Fruit fly (Drosophila melanogaster) whole organism, wandering third instar larva: Measurements from ENCODE around the gene Vlet.

Experiments
- Abd-B ChIP-seq: fragments of >200 bp; optimal IDR thresholded peaks from 2 replicates; lab custom pipeline; 2017; ENCODE audit warnings: missing biosample characterization, missing genetic modification characterization
- CG32264 ChIP-seq: fragments of 200-800 bp; sonication (Bioruptor generic); optimal IDR thresholded peaks from 2 replicates; lab custom pipeline; 2016; ENCODE audit warnings: missing biosample characterization, missing genetic modification characterization
- CG9705 ChIP-seq: fragments of 200-800 bp; sonication (Bioruptor generic); optimal IDR thresholded peaks from 2 replicates; lab custom pipeline; 2018; ENCODE audit warnings: missing biosample characterization, mild to moderate bottlenecking, missing genetic modification characterization
- CrebA ChIP-seq: fragments of 200-800 bp; sonication (Bioruptor generic); optimal IDR thresholded peaks from 2 replicates; lab custom pipeline; 2016; ENCODE audit warnings: missing biosample characterization, mild to moderate bottlenecking, missing genetic modification characterization, borderline replicate concordance
- Dif ChIP-seq: fragments of 200-275, 200-300 bp; sonication (Bioruptor generic); optimal IDR thresholded peaks from 2 replicates; lab custom pipeline; 2018; ENCODE audit warnings: missing biosample characterization, missing genetic modification characterization; ENCODE audit not compliant: partially characterized antibody
- HLH106 ChIP-seq: fragments of 200-800 bp; optimal IDR thresholded peaks from 3 replicates; lab custom pipeline; 2019; ENCODE audit warnings: missing biosample characterization, mild to moderate bottlenecking, missing genetic modification characterization, moderate library complexity
- Hnf4 ChIP-seq: fragments of 200-800 bp; sonication (Bioruptor generic); optimal IDR thresholded peaks from 2 replicates; lab custom pipeline; 2016; ENCODE audit warnings: missing biosample characterization, mild to moderate bottlenecking, missing genetic modification characterization
- Hr83 ChIP-seq: fragments of 200-300 bp; sonication (Bioruptor generic); optimal IDR thresholded peaks from 2 replicates; lab custom pipeline; 2016; ENCODE audit warnings: missing biosample characterization, mild to moderate bottlenecking, missing genetic modification characterization, moderate library complexity; ENCODE audit not compliant: poor library complexity, severe bottlenecking
- Myc ChIP-seq: fragments of >200 bp; optimal IDR thresholded peaks from 2 replicates; lab custom pipeline; 2017
- N ChIP-seq: fragments of >200 bp; optimal IDR thresholded peaks from 2 replicates; lab custom pipeline; 2018; ENCODE audit warnings: missing biosample characterization, missing external identifiers, missing genetic modification characterization
- Rel ChIP-seq, 2 experiments: fragments of 200-800 bp; sonication (Bioruptor generic) in 1 of 2; optimal IDR thresholded peaks; 2 replicates in 1 of 2; 3 replicates in 1 of 2; lab custom pipeline; 2016 to 2019; ENCODE audit warnings: mild to moderate bottlenecking in 2 of 2, missing biosample characterization in 2 of 2, missing genetic modification characterization in 2 of 2, moderate library complexity in 1 of 2
- Sp1 ChIP-seq: fragments of 200-800 bp; sonication (Bioruptor generic); optimal IDR thresholded peaks from 3 replicates; lab custom pipeline; 2019; ENCODE audit warnings: missing biosample characterization, mild to moderate bottlenecking, missing genetic modification characterization, moderate library complexity
- br ChIP-seq: fragments of 200-800 bp; sonication (Bioruptor generic); optimal IDR thresholded peaks from 2 replicates; lab custom pipeline; 2016; ENCODE audit warnings: missing biosample characterization, missing genetic modification characterization
- brk ChIP-seq: fragments of 200-800 bp; sonication (Bioruptor generic); optimal IDR thresholded peaks from 2 replicates; lab custom pipeline; 2016; ENCODE audit warnings: missing biosample characterization, mild to moderate bottlenecking, missing genetic modification characterization
- dl ChIP-seq, 2 experiments: fragments of 175-275, 200-275 bp in 1 of 2; fragments of 200-275 bp in 1 of 2; sonication (Bioruptor generic); optimal IDR thresholded peaks; lab custom pipeline; 2018; ENCODE audit warnings: mild to moderate bottlenecking in 2 of 2, missing biosample characterization in 2 of 2, missing genetic modification characterization in 2 of 2, moderate library complexity in 2 of 2; ENCODE audit not compliant: partially characterized antibody in 2 of 2, insufficient read depth in 1 of 2
- dsf ChIP-seq: sonication (Bioruptor generic); optimal IDR thresholded peaks from 2 replicates; lab custom pipeline; 2016; ENCODE audit warnings: missing biosample characterization, missing genetic modification characterization, borderline replicate concordance
- ey ChIP-seq: fragments of 200-800 bp; sonication (Bioruptor generic); optimal IDR thresholded peaks from 2 replicates; lab custom pipeline; 2016; ENCODE audit warnings: missing biosample characterization, missing genetic modification characterization
- foxo ChIP-seq, 2 experiments: fragments of 200-800 bp; sonication (Bioruptor generic); optimal IDR thresholded peaks; 2 replicates in 1 of 2; 3 replicates in 1 of 2; lab custom pipeline; 2016 to 2017; ENCODE audit warnings: missing biosample characterization in 2 of 2, missing genetic modification characterization in 2 of 2
- jim ChIP-seq: fragments of 175-275, 200-325 bp; sonication (Bioruptor generic); optimal IDR thresholded peaks from 2 replicates; lab custom pipeline; 2016; ENCODE audit warnings: missing biosample characterization, mild to moderate bottlenecking, missing genetic modification characterization
- lola ChIP-seq: fragments of >200 bp; optimal IDR thresholded peaks from 2 replicates; lab custom pipeline; 2017; ENCODE audit warnings: missing biosample characterization, missing genetic modification characterization
- pan ChIP-seq: fragments of >200 bp; optimal IDR thresholded peaks from 2 replicates; lab custom pipeline; 2017
- psq ChIP-seq: fragments of 200-800 bp; sonication (Bioruptor generic); optimal IDR thresholded peaks from 3 replicates; lab custom pipeline; 2017; ENCODE audit warnings: missing biosample characterization, mild to moderate bottlenecking, missing genetic modification characterization, moderate library complexity
- rgr ChIP-seq: fragments of 200-800 bp; sonication (Bioruptor generic); optimal IDR thresholded peaks from 3 replicates; lab custom pipeline; 2016; ENCODE audit warnings: missing biosample characterization, mild to moderate bottlenecking, missing genetic modification characterization
- sage ChIP-seq: fragments of 200-800 bp; sonication (Bioruptor generic); optimal IDR thresholded peaks from 2 replicates; lab custom pipeline; 2016; ENCODE audit warnings: missing biosample characterization, mild to moderate bottlenecking, missing genetic modification characterization
- sv ChIP-seq: fragments of 200-800 bp; sonication (Bioruptor generic); optimal IDR thresholded peaks from 3 replicates; lab custom pipeline; 2016; ENCODE audit warnings: missing biosample characterization, missing genetic modification characterization
- tai ChIP-seq: sonication (Bioruptor generic); optimal IDR thresholded peaks from 2 replicates; lab custom pipeline; 2016; ENCODE audit warnings: missing biosample characterization, missing genetic modification characterization
- usp ChIP-seq: fragments of >200 bp; optimal IDR thresholded peaks from 2 replicates; lab custom pipeline; 2017; ENCODE audit warnings: missing biosample characterization, missing genetic modification characterization
- woc ChIP-seq: sonication (Bioruptor generic); optimal IDR thresholded peaks from 2 replicates; lab custom pipeline; 2016; ENCODE audit warnings: missing biosample characterization, mild to moderate bottlenecking, missing genetic modification characterization

Gene Vlet

dm6 chrX:11640477-11640876, 37.9 kb downstream of the Vlet start:
- no peak for TF ChIP-seq brk (GFP tag; lab: Kevin White, UChicago)
- TF ChIP-seq ey (GFP tag; lab: Kevin White, UChicago) = no peak
- TF ChIP-seq Hnf4 (GFP tag; lab: Kevin White, UChicago) = no peak
- TF ChIP-seq jim (GFP tag; lab: Kevin White, UChicago) = no peak
- TF ChIP-seq pan (lab: Kevin White, UChicago) = no peak
- no peak for TF ChIP-seq CG32264
- no peak for TF ChIP-seq CG9705 (GFP tag; lab: Kevin White, UChicago)
- no peak for TF ChIP-seq tai (GFP tag; lab: Kevin White, UChicago)
- no peak for TF ChIP-seq Sp1 (GFP tag; lab: Kevin White, UChicago)
- TF ChIP-seq woc (GFP tag; lab: Kevin White, UChicago) = no peak
- TF ChIP-seq HLH106 (tag; lab: Kevin White, UChicago) = no peak
- no peak for TF ChIP-seq Hr83 (GFP tag; lab: Kevin White, UChicago)
- TF ChIP-seq Abd-B (GFP tag; lab: Kevin White, UChicago) = no peak
- TF ChIP-seq dsf (GFP tag; lab: Kevin White, UChicago) = no peak

DNA sequence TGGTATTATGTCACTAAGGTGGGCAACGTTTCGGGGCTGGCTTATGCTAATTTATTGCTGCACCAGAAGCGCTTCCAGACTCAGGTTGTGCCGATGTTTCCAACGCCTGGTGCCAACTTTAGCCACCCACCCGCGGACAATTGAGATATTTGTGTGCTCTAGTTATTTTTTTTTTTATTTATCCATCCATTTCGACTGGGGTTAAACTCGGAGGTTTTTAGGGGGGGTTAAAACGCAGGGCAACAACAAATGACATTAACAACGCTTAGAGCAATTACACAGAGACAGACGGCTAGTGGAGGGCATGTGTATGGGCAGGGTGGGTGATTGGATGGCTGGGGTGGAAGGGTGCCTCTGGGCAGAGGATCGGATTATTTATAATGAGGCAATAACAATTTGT, 46.7 kb downstream of the Vlet start:
- TF ChIP-seq Dif (GFP tag; lab: Kevin White, UChicago) (no peak), rgr (GFP tag; lab: Kevin White, UChicago) (no peak), N (GFP tag; lab: Kevin White, UChicago) (no peak), dl (GFP tag; optimal IDR thresholded peaks at IDR 0.05; lab: Kevin White, UChicago; ENCODE audit: insufficient read depth in 1 of 2, partially characterized antibody in 2 of 2) (no peak), jim (GFP tag; lab: Kevin White, UChicago) (no peak), lola (no peak), psq (GFP tag; lab: Kevin White, UChicago) (no peak), br (GFP tag; lab: Kevin White, UChicago) (no peak), ey (GFP tag; lab: Kevin White, UChicago) (no peak), brk (GFP tag; lab: Kevin White, UChicago) (no peak), Myc (lab: Kevin White, UChicago) (no peak), sage (GFP tag; lab: Kevin White, UChicago) (no peak), usp (GFP tag; lab: Kevin White, UChicago) (no peak), CrebA (GFP tag; lab: Kevin White, UChicago) (no peak), woc (GFP tag; lab: Kevin White, UChicago) (no peak), Rel (GFP tag; optimal IDR thresholded peaks at IDR 0.05; lab: Kevin White, UChicago) (no peak), Rel (tag; optimal IDR thresholded peaks at IDR 0.05; lab: Kevin White, UChicago) (no peak)

DNA sequence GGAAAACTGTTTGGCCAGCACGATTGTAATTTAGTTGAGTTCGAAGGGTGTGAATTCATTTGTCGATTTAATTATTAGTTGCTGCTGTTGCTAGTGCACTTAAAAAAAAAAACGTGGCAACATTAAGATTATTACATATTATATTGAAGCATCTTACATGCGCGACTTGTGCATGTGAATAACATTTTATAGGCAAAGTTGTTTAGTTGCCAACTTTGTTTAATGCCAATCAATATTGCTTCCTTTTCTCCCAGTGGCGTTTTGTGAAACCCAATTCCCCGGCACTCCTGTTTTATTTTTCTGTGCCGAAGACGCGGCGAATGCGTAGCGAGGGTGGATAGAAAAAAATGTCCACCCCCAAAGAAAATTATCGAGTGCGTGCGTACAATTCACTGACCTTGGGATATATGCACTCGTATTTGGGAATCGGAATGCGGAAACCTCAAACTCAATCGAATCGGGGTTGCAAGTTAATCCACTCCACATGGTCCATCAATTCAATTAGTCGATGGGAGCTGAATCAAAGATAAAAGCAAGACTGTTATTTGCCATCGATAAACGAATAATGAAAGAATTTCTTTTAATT, 49.3 kb downstream of the Vlet start:
- peak; percentile 23 for TF ChIP-seq sv (GFP tag; lab: Kevin White, UChicago)
- TF ChIP-seq HLH106 (tag; lab: Kevin White, UChicago) = no peak
- TF ChIP-seq psq (GFP tag; lab: Kevin White, UChicago) = no peak
- no peak for TF ChIP-seq foxo (GFP tag; optimal IDR thresholded peaks at IDR 0.05; lab: Kevin White, UChicago)
